Worm (Caenorhabditis elegans): ENCODE results near the gene obr-2.

ce11 chrV:15023544-15023943 is 9.5 kb upstream of the obr-2 start, which contains the start of gene F14H8.4:
- TF ChIP-seq ztf-29 (GFP tag; IDR thresholded peaks at IDR 0.05) = no peak
- no peak for TF ChIP-seq med-1 (GFP tag; optimal IDR thresholded peaks at IDR 0.05; ENCODE audit: insufficient read depth)
- TF ChIP-seq tab-1 (GFP tag; IDR thresholded peaks at IDR 0.05) = no peak
- TF ChIP-seq flt-1 (GFP tag; IDR thresholded peaks at IDR 0.05) = no peak
- TF ChIP-seq ref-1 (GFP tag; conservative IDR thresholded peaks at IDR 0.05) = no peak
- no peak for TF ChIP-seq cog-1 (tag; optimal IDR thresholded peaks at IDR 0.05)

All from whole organism, midembryonic.